Fruit fly (Drosophila melanogaster) whole organism, larva: Measurements from ENCODE around the gene CG10026.
A peak's percentile ranks its signal among the peaks of the same experiment; 100 is the strongest.

Source experiments
- noc ChIP-seq: fragments of 200-800 bp; sonication (Bioruptor generic); optimal IDR thresholded peaks from 3 replicates; lab custom pipeline; 2019; ENCODE audit warnings: missing biosample characterization, mild to moderate bottlenecking, missing genetic modification characterization, moderate library complexity

The CG10026 gene

dm6 chr2L:19441791-19442190 lies 12.3 kb upstream of the CG10026 start, which contains the start of gene RanGAP:
Gene RanGAP, plus strand, starts transcription at chr2L:19441959.
- TF ChIP-seq noc (tag; lab: Kevin White, UChicago), result no peak

- TF ChIP-seq noc (tag; lab: Kevin White, UChicago), result no peak
These were observed 11.4 kb upstream of the CG10026 start, which contains the start of gene CG10237 for dm6 chr2L:19442627-19443026. Gene CG10237, minus strand, starts transcription at chr2L:19442727.

- peak; percentile 91 for TF ChIP-seq noc (tag; lab: Kevin White, UChicago)
These were observed 9.3 kb upstream of the CG10026 start, which contains the start of gene Hs2st for dm6 chr2L:19444734-19445140. Gene Hs2st, minus strand, starts transcription at chr2L:19444750.

dm6 chr2L:19452535-19453317 lies 1.3 kb upstream of the CG10026 start:
- peak; percentile 7 for TF ChIP-seq noc (tag; lab: Kevin White, UChicago)

dm6 chr2L:19453381-19453780 lies 675 bp upstream of the CG10026 start, which contains the start of gene Top2:
Gene Top2, minus strand, starts transcription at chr2L:19453490.
- TF ChIP-seq noc (tag; lab: Kevin White, UChicago), result no peak

- TF ChIP-seq noc (tag; lab: Kevin White, UChicago), result no peak
These were observed 1.2 kb downstream of the CG10026 start for dm6 chr2L:19455209-19455608.

- TF ChIP-seq noc (tag; lab: Kevin White, UChicago), result no peak
These were observed 1.7 kb downstream of the CG10026 start for dm6 chr2L:19455723-19456122.

dm6 chr2L:19457890-19458580 lies 4.0 kb downstream of the CG10026 start:
- TF ChIP-seq noc (tag; lab: Kevin White, UChicago), result no peak

dm6 chr2L:19459404-19459803 lies 5.3 kb downstream of the CG10026 start:
- TF ChIP-seq noc (tag; lab: Kevin White, UChicago), result no peak

- no peak for TF ChIP-seq noc (tag; lab: Kevin White, UChicago)
These were observed 8.8 kb downstream of the CG10026 start for dm6 chr2L:19462898-19463297.

dm6 chr2L:19463405-19463804 lies 9.3 kb downstream of the CG10026 start:
- TF ChIP-seq noc (tag; lab: Kevin White, UChicago), result no peak

- TF ChIP-seq noc (tag; lab: Kevin White, UChicago), result no peak
These were observed 9.8 kb downstream of the CG10026 start, which contains the start of gene tj for dm6 chr2L:19463824-19464317. Gene tj, plus strand, starts transcription at chr2L:19464267.

- TF ChIP-seq noc (tag; lab: Kevin White, UChicago), result no peak
These were observed 15.0 kb downstream of the CG10026 start for dm6 chr2L:19469090-19469489.

dm6 chr2L:19469751-19470150 lies 15.7 kb downstream of the CG10026 start:
- TF ChIP-seq noc (tag; lab: Kevin White, UChicago), result no peak

dm6 chr2L:19472256-19472655 lies 18.2 kb downstream of the CG10026 start:
- no peak for TF ChIP-seq noc (tag; lab: Kevin White, UChicago)

dm6 chr2L:19473397-19474009 lies 19.4 kb downstream of the CG10026 start:
- TF ChIP-seq noc (tag; lab: Kevin White, UChicago), result no peak
